Fruit fly (Drosophila melanogaster): ENCODE measurements around the gene ND-15.

ND-15 gene

DNA sequence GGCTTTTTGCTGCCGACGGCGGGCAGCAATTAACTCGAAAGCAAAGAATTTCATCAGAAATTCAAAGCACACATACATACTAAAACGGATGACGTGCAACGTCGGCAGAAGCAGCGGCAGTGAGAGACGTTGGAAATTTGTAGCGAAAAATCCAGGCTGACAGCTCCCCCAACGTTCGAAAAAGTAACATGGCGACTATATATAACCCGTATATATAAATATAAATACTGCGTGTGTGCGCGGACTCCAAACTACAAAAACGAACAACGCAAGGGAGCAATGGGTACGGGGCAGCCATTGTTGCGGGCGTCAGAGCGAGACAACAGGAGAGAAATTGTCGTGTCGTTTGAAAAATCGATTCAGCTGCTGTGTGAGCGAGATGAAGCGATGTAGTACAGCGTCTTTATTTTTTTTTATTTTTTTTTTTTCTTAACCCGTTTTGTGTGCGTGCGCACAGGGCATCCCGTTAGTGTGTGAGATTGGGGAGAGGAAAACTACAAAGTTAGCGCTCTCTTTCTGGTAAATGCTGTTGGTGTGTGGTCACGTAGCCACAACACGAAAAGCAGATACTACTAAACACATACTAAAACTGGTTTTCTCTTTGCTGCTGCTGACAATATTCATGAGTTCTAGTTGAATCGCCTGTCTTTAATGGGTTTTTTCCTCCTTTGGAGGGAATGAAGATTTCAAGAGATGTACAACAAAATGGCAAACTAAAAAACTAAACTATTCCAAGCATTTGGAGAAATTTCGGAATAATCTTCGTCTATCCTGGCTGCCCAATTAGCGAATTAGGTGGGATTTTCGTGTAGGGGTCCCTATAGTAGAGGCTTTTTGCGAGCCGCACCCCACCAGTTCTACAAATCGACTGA is 46.3 kb downstream of the ND-15 start (continued):
- TF ChIP-seq org-1 (GFP tag; optimal IDR thresholded peaks at IDR 0.05) = peak; percentile 55
- TF ChIP-seq CG13424 (tag; optimal IDR thresholded peaks at IDR 0.05) = peak; percentile 5
- TF ChIP-seq CG11695 (GFP tag; IDR thresholded peaks at IDR 0.05) = no peak
- no peak for TF ChIP-seq jigr1 (GFP tag; IDR thresholded peaks at IDR 0.05)
- no peak for TF ChIP-seq CG5180 (GFP tag; optimal IDR thresholded peaks at IDR 0.05)
- TF ChIP-seq ham (GFP tag; IDR thresholded peaks at IDR 0.05) = no peak
- TF ChIP-seq CG11723 (GFP tag; optimal IDR thresholded peaks at IDR 0.05) = no peak
- peak; percentile 12 for TF ChIP-seq CG7839 (tag; optimal IDR thresholded peaks at IDR 0.05)
- no peak for TF ChIP-seq salm (tag; optimal IDR thresholded peaks at IDR 0.05)
- TF ChIP-seq trh (GFP tag; optimal IDR thresholded peaks at IDR 0.05) = no peak
- no peak for TF ChIP-seq wor (GFP tag; IDR thresholded peaks at IDR 0.05)
- no peak for TF ChIP-seq CG14441 (GFP tag; IDR thresholded peaks at IDR 0.05)
- TF ChIP-seq CG1603 (tag; optimal IDR thresholded peaks at IDR 0.05) = peak; percentile 43
- TF ChIP-seq exex (tag; optimal IDR thresholded peaks at IDR 0.05) = peak; percentile 25
- no peak for TF ChIP-seq CG14710 (tag; optimal IDR thresholded peaks at IDR 0.05)
- TF ChIP-seq CG5245 (GFP tag; optimal IDR thresholded peaks at IDR 0.05) = no peak
- no peak for TF ChIP-seq CG13287 (GFP tag; IDR thresholded peaks at IDR 0.05; ENCODE audit: partially characterized antibody)
- TF ChIP-seq Opbp (GFP tag; IDR thresholded peaks at IDR 0.05; ENCODE audit: partially characterized antibody) = no peak
- no peak for TF ChIP-seq pb (GFP tag; optimal IDR thresholded peaks at IDR 0.05)
- TF ChIP-seq ems (GFP tag; optimal IDR thresholded peaks at IDR 0.05) = no peak
- TF ChIP-seq CG12155 (GFP tag; optimal IDR thresholded peaks at IDR 0.05) = no peak
- TF ChIP-seq ftz-f1 (GFP tag; optimal IDR thresholded peaks at IDR 0.05) = peak; percentile 50
- TF ChIP-seq CG2199 (GFP tag; IDR thresholded peaks at IDR 0.05) = no peak
- TF ChIP-seq Lpt (GFP tag; optimal IDR thresholded peaks at IDR 0.05) = peak; percentile 34
- no peak for TF ChIP-seq dysf (GFP tag; IDR thresholded peaks at IDR 0.05)
- no peak for TF ChIP-seq z (GFP tag; IDR thresholded peaks at IDR 0.05)
- TF ChIP-seq fd64A (GFP tag; optimal IDR thresholded peaks at IDR 0.05) = no peak
- TF ChIP-seq Hand (GFP tag; optimal IDR thresholded peaks at IDR 0.05) = peak; percentile 28
- TF ChIP-seq BEAF-32 (GFP tag; optimal IDR thresholded peaks at IDR 0.05) = no peak
- TF ChIP-seq lola (GFP tag; optimal IDR thresholded peaks at IDR 0.05) = peak in 1 of 3 experiments; percentile 18
- no peak for TF ChIP-seq Hsf (GFP tag; optimal IDR thresholded peaks at IDR 0.05)
- TF ChIP-seq CG2129 (GFP tag; IDR thresholded peaks at IDR 0.05; ENCODE audit: partially characterized antibody) = no peak
- no peak for TF ChIP-seq fd3F (GFP tag; optimal IDR thresholded peaks at IDR 0.05)
- no peak for TF ChIP-seq pita (GFP tag; optimal IDR thresholded peaks at IDR 0.05)
- no peak for TF ChIP-seq pan (optimal IDR thresholded peaks at IDR 0.05)
- TF ChIP-seq pan (GFP tag; optimal IDR thresholded peaks at IDR 0.05 in 1 of 2, IDR thresholded peaks at IDR 0.05 in 1 of 2) = no peak
- TF ChIP-seq CG7786 (GFP tag; optimal IDR thresholded peaks at IDR 0.05) = no peak
- TF ChIP-seq sna (GFP tag; IDR thresholded peaks at IDR 0.05; ENCODE audit: partially characterized antibody) = no peak
- TF ChIP-seq cwo (GFP tag; optimal IDR thresholded peaks at IDR 0.05) = peak; percentile 52
- no peak for TF ChIP-seq so (GFP tag; IDR thresholded peaks at IDR 0.05)
- peak; percentile 89 for TF ChIP-seq CG12769 (tag; optimal IDR thresholded peaks at IDR 0.05)
- TF ChIP-seq CG6654 (GFP tag; optimal IDR thresholded peaks at IDR 0.05) = no peak
- no peak for TF ChIP-seq CG14667 (GFP tag; IDR thresholded peaks at IDR 0.05)
- TF ChIP-seq dmrt99B (tag; optimal IDR thresholded peaks at IDR 0.05) = peak; percentile 22
- no peak for TF ChIP-seq CG7372 (GFP tag; IDR thresholded peaks at IDR 0.05)
- no peak for TF ChIP-seq odd (GFP tag; optimal IDR thresholded peaks at IDR 0.05)
- peak; percentile 22 for TF ChIP-seq ERR (GFP tag; optimal IDR thresholded peaks at IDR 0.05)
- TF ChIP-seq CG31365 (tag; optimal IDR thresholded peaks at IDR 0.05) = no peak
- peak; percentile 32 for TF ChIP-seq CG15601 (tag; optimal IDR thresholded peaks at IDR 0.05)
